Fruit fly (Drosophila melanogaster) whole organism: ENCODE results near the gene CycG.

Experiments used
- CG8478 ChIP-seq: fragments of >200 bp; optimal IDR thresholded peaks from 2 replicates; lab custom pipeline; 2018; ENCODE audit warnings: inconsistent platforms
- Dll ChIP-seq: fragments of >200 bp; optimal IDR thresholded peaks from 2 replicates; lab custom pipeline; 2017
- EcR ChIP-seq, 2 experiments: fragments of >200 bp; optimal IDR thresholded peaks; 2 replicates each; lab custom pipeline; 2017; ENCODE audit warnings: missing biosample characterization in 2 of 2, missing genetic modification characterization in 2 of 2, missing genetic modification reagents in 2 of 2
- pan ChIP-seq: fragments of >200 bp; optimal IDR thresholded peaks from 2 replicates; lab custom pipeline; 2017
- psq ChIP-seq: fragments of >200 bp; optimal IDR thresholded peaks from 2 replicates; lab custom pipeline; 2017
- usp ChIP-seq: fragments of >200 bp; optimal IDR thresholded peaks from 2 replicates; lab custom pipeline; 2017; ENCODE audit warnings: missing biosample characterization, missing genetic modification characterization, mixed read lengths

- TF ChIP-seq EcR (GFP tag; optimal IDR thresholded peaks at IDR 0.05; lab: Kevin White, UChicago) = no peak
- no peak for TF ChIP-seq psq (lab: Kevin White, UChicago)
- no peak for TF ChIP-seq CG8478
- no peak for TF ChIP-seq pan (lab: Kevin White, UChicago)
- TF ChIP-seq usp (GFP tag; lab: Kevin White, UChicago) = no peak
- TF ChIP-seq Dll (lab: Kevin White, UChicago) = no peak
Observed at dm6 chr3R:31596071-31596883, 16.2 kb downstream of the CycG start, which contains the start of gene RpL6.
